Fruit fly (Drosophila melanogaster) whole organism, larva: ENCODE data around the gene epsilonCOP.

Source experiments
- noc ChIP-seq: fragments of 200-800 bp; sonication (Bioruptor generic); optimal IDR thresholded peaks from 3 replicates; lab custom pipeline; 2019; ENCODE audit warnings: missing biosample characterization, mild to moderate bottlenecking, missing genetic modification characterization, moderate library complexity

epsilonCOP gene

dm6 chr2L:6488676-6489140 is at the start of gene epsilonCOP, which contains the start of gene KFase:
TSS of gene epsilonCOP (plus strand) at chr2L:6489090.
TSS of gene KFase (minus strand) at chr2L:6488756.
- peak; percentile 34 for TF ChIP-seq noc

DNA sequence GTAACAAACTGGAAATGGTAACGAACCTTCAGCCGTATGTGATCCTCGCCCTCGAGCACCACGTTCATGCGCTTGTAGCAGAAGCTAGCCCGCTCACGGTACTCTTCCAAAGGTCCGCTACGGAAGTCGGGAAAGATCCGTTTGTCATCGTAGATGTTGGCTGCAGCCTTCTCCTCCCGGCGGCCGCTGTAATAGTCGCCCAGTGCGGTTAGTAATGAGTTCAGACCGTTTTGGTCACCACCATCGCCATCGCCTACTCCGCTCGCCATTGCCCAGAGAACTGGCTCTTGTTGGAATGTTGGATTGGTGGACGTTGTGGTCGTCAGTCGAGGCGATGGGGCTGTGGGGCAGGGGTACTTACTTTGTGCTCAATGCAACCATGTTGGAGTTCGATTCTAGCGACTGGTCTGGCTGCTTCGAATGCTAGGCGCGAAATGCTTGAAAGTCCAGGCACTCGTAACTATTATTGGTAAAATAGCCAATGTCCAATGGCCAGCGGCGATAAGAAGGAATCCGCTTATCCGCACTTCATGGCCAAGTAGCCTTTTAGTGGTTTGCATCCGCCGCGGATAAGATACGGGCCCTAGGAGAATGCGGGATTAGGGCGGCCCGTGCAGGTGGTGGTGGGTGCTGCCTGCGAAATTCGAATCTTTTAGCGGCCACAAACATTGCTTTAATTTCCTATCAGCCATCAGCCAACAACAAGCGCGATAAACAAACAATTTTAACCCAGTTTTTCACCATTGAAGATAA is 41.1 kb upstream of the epsilonCOP start:
- peak; percentile 13 for TF ChIP-seq noc

dm6 chr2L:6448334-6448703 is 40.6 kb upstream of the epsilonCOP start, which contains the start of gene Acox3:
TSS of gene Acox3 (minus strand) at chr2L:6448403.
- no peak for TF ChIP-seq noc

- no peak for TF ChIP-seq noc
These were observed 39.1 kb upstream of the epsilonCOP start for dm6 chr2L:6449753-6450152.

- peak; percentile 44 for TF ChIP-seq noc
These were observed 33.6 kb upstream of the epsilonCOP start, which contains the start of gene retm for dm6 chr2L:6455032-6455954. TSS of gene retm (minus strand) at chr2L:6455929.

DNA sequence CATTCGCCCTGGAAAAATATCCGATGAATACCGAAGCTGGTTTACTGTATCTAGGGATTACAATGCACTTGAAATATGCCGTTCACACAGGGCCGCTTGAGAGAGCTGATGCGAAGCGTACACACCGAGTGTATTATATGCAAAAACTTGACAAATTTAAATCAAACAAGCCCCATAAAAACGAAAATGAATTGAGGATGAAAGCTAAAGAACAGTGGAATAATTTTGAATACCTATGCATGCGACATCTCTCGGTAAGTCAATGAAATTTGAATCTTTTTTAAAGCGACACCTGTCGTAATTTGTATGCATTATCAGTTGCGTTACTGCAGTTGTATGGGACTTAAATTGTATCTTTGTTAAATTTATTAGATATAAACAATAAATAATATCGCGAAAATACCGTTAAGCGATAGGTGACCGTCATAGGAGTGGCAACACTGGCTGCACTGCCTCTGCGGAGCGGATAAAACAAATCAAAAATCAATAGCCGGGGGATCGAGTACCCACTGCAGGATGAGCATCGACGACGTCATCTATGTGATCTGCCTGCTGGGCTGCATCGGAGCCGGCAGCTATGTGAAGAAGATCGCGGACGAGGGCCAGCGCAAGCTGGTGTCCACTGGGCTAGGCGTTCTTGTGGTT is 32.8 kb upstream of the epsilonCOP start, which contains the start of gene frj:
TSS of gene frj (plus strand) at position 98 of the 645 bp plus-strand sequence.
- TF ChIP-seq noc, result no peak

DNA sequence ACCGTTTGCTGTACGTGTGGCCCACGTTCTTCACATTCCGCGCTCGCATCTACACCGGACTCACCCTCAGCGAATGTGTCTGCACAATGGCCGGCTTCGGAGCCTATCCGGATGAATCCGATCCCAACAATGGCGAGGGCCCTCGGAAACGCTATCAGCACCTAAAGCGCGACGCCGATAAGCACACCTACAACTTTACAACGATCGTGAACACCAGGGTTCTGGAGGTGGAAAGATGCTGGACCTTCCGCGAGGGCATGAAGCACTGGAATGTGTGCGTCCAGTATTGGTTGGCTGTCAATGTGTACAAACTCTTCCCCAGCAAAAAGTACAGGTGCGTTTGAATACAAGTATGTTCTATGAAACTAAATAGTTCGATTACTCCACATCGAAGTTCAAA is 31.3 kb upstream of the epsilonCOP start:
- no peak for TF ChIP-seq noc

DNA sequence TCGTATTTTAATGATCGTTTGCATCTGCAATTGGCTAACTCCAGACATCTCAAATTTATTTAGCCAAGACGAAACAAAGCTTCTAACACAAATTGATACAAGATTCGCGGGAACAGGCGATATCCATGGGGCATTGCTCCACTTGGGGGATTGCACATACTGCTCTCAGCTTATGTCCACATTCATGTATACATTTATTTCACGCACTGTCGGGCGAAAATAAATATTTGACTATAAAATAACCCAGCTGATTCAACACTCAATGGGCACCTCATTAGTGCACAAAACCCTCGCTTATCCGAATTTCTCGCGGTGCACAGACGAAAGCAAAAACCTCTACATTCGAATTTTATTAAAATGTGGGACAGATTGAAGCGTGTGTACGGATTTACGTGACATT is 27.4 kb upstream of the epsilonCOP start:
- peak; percentile 38 for TF ChIP-seq noc

DNA sequence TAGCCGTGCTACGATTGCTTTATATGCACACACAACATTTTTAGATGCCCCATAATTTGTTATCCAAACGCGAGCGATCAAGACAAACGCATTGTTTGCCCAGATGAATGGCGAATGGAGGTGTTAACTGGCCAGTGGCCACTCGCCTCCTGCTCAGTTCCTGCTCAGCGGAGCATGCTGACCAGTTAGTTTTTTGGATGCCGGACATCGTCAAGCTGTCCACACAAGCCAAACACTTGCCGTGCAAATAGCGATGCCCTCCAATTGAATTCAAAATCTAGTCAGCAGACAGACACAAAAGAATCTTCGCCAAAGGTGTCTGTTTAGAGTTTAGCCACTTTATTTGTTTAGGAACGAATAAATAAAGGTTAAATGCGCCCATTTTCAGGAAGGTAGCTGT is 26.6 kb upstream of the epsilonCOP start:
- no peak for TF ChIP-seq noc

- no peak for TF ChIP-seq noc
These were observed 25.5 kb upstream of the epsilonCOP start for dm6 chr2L:6463392-6463791.

DNA sequence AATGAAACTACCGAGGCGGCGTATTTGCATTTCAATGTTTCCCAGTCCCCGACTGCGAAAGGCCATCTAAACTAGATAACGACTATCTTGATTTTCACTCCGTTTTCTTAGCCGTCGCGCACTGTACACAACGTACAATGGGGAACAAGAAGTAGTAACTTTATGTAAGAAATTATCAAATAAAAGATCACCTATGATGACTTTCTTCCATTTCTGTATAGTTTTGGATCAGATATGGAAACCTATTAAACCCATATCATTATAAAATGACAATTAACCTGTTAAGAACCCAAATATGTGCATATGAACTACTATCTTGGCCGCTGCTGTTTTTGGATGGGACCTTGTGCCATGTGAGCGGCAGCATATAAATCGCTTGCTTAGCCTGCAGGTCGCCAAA is 24.6 kb upstream of the epsilonCOP start:
- no peak for TF ChIP-seq noc

DNA sequence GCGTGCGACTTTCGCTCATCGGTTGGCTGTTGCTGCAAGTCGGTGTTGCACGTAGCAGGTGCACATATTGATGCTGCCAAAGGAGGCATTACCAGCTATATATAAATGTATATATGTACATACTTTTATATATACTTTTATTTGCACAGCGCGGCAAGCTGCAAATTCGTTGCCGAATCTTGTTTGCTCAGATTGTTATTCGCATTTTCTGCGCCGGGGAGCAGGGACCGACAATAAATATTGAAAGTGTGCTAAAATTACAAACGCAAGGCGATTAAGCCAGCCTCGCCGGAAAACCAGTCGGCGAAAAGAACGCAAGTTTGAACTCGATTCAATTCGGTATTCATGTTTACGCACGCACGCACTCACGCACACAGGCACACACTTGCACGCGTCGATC is 24.1 kb upstream of the epsilonCOP start:
- no peak for TF ChIP-seq noc

dm6 chr2L:6465497-6465896 is 23.4 kb upstream of the epsilonCOP start, which contains the start of gene Rchy1:
TSS of gene Rchy1 (minus strand) at chr2L:6465669.
- no peak for TF ChIP-seq noc

dm6 chr2L:6467509-6467908 is 21.4 kb upstream of the epsilonCOP start, which contains the start of gene HemK1:
TSS of gene HemK1 (minus strand) at chr2L:6467698.
- no peak for TF ChIP-seq noc

dm6 chr2L:6470100-6470644 is 18.7 kb upstream of the epsilonCOP start:
- TF ChIP-seq noc, result no peak
